Worm (Caenorhabditis elegans) whole organism, young adult: ENCODE measurements around the gene fbxb-42.

ENCODE experiments used
- B0261.1 ChIP-seq: sonication (generic microtip); optimal IDR thresholded peaks from 2 replicates; lab custom pipeline; 2016; ENCODE audit warnings: mild to moderate bottlenecking, missing genetic modification characterization, moderate library complexity, missing compliant biosample characterization
- F57A8.1 ChIP-seq: fragments of 200-800 bp; sonication (Bioruptor generic); optimal IDR thresholded peaks from 2 replicates; lab custom pipeline; 2018; ENCODE audit warnings: mild to moderate bottlenecking, missing genetic modification characterization, moderate library complexity, missing compliant biosample characterization
- F57C9.4 ChIP-seq: sonication (generic microtip); optimal IDR thresholded peaks from 2 replicates; lab custom pipeline; 2017; ENCODE audit warnings: mild to moderate bottlenecking, missing genetic modification characterization, missing compliant biosample characterization
- T07F8.4 ChIP-seq: sonication (generic microtip); optimal IDR thresholded peaks from 2 replicates; lab custom pipeline; 2016; ENCODE audit warnings: mild to moderate bottlenecking, missing genetic modification characterization, moderate library complexity, missing compliant biosample characterization
- Y67H2A.10 ChIP-seq: fragments of 200-800 bp; sonication (Bioruptor generic); conservative IDR thresholded peaks from 2 replicates; pipeline ENCODE4 v1.3.6; 2022; ENCODE audit warnings: missing genetic modification reagents, missing genetic modification characterization, missing compliant biosample characterization
- aptf-2 ChIP-seq: fragments of 200-800 bp; sonication (Bioruptor generic); conservative IDR thresholded peaks from 2 replicates; pipeline ENCODE4 v1.3.6; 2022; ENCODE audit warnings: missing genetic modification reagents, missing genetic modification characterization, missing compliant biosample characterization
- cebp-1 ChIP-seq, 2 experiments: fragments of 200-800 bp in 1 of 2; sonication (Bioruptor generic) in 1 of 2; sonication (generic microtip) in 1 of 2; IDR thresholded peaks in 1 of 2; optimal IDR thresholded peaks in 1 of 2; 2 replicates each; pipeline versions ENCODE4 v1.3.6 to Lab custom; 2017 to 2022; ENCODE audit warnings: missing compliant biosample characterization in 2 of 2, missing genetic modification characterization in 2 of 2, mild to moderate bottlenecking in 1 of 2, missing genetic modification reagents in 1 of 2, moderate library complexity in 1 of 2
- ceh-100 ChIP-seq: fragments of 200-800 bp; sonication (Bioruptor generic); IDR thresholded peaks from 2 replicates; pipeline ENCODE4 v1.3.6; 2022; ENCODE audit warnings: missing genetic modification reagents, missing genetic modification characterization, missing compliant biosample characterization
- ceh-91 ChIP-seq: fragments of 200-800 bp; sonication (Bioruptor generic); IDR thresholded peaks from 2 replicates; pipeline ENCODE4 v1.3.6; 2022; ENCODE audit warnings: missing genetic modification reagents, missing genetic modification characterization, missing compliant biosample characterization
- chd-7 ChIP-seq: sonication (generic microtip); optimal IDR thresholded peaks from 2 replicates; lab custom pipeline; 2016; ENCODE audit warnings: mild to moderate bottlenecking, missing genetic modification characterization, moderate library complexity, missing compliant biosample characterization
- dox-1 ChIP-seq: fragments of 200-800 bp; sonication (Bioruptor generic); IDR thresholded peaks from 2 replicates; pipeline ENCODE4 v1.3.6; 2022; ENCODE audit warnings: missing genetic modification reagents, missing genetic modification characterization, missing compliant biosample characterization
- egl-18 ChIP-seq: fragments of 200-800 bp; sonication (Bioruptor generic); IDR thresholded peaks from 2 replicates; pipeline ENCODE4 v1.3.6; 2022; ENCODE audit warnings: missing genetic modification reagents, missing genetic modification characterization, missing compliant biosample characterization
- ekl-4 ChIP-seq: fragments of 200-800 bp; sonication (Bioruptor generic); IDR thresholded peaks from 2 replicates; pipeline ENCODE4 v1.3.6; 2022; ENCODE audit warnings: missing genetic modification reagents, missing genetic modification characterization, missing compliant biosample characterization
- ets-4 ChIP-seq: fragments of 200-800 bp; sonication (Bioruptor generic); optimal IDR thresholded peaks from 2 replicates; lab custom pipeline; 2018; ENCODE audit warnings: mild to moderate bottlenecking, missing genetic modification characterization, missing compliant biosample characterization
- gei-17 ChIP-seq: fragments of 200-800 bp; sonication (Bioruptor generic); optimal IDR thresholded peaks from 2 replicates; lab custom pipeline; 2018; ENCODE audit warnings: mild to moderate bottlenecking, missing genetic modification characterization, missing compliant biosample characterization
- him-1 ChIP-seq: sonication (generic microtip); optimal IDR thresholded peaks from 2 replicates; lab custom pipeline; 2016; ENCODE audit warnings: missing genotype, missing genetic modification reagents, missing genetic modification characterization, missing compliant biosample characterization
- lag-1 ChIP-seq: fragments of 200-800 bp; sonication (Bioruptor generic); IDR thresholded peaks from 2 replicates; pipeline ENCODE4 v1.3.6; 2022; ENCODE audit warnings: missing genetic modification reagents, missing genetic modification characterization, missing compliant biosample characterization
- let-526 ChIP-seq: fragments of 200-800 bp; sonication (Bioruptor generic); IDR thresholded peaks from 2 replicates; pipeline ENCODE4 v1.3.6; 2022; ENCODE audit warnings: missing genetic modification reagents, missing genetic modification characterization, missing compliant biosample characterization
- lin-35 ChIP-seq, 3 experiments: fragments of 150-350 bp in 2 of 3; sonication (generic microtip) in 1 of 3; optimal IDR thresholded peaks; 2 replicates each; lab custom pipeline; 2014 to 2018; ENCODE audit warnings: missing biosample characterization in 3 of 3, missing genetic modification characterization in 3 of 3, missing genetic modification reagents in 3 of 3
- lir-1 ChIP-seq: fragments of 200-800 bp; sonication (Bioruptor generic); conservative IDR thresholded peaks from 2 replicates; pipeline ENCODE4 v1.3.6; 2022; ENCODE audit warnings: missing genetic modification reagents, missing genetic modification characterization, missing compliant biosample characterization
- madf-3 ChIP-seq: fragments of 200-800 bp; sonication (Bioruptor generic); IDR thresholded peaks from 2 replicates; pipeline ENCODE4 v1.3.6; 2022; ENCODE audit warnings: missing genetic modification reagents, missing genetic modification characterization, missing compliant biosample characterization
- nfya-2 ChIP-seq: fragments of 200-800 bp; sonication (Bioruptor generic); IDR thresholded peaks from 2 replicates; pipeline ENCODE4 v1.3.6; 2022; ENCODE audit warnings: missing genetic modification reagents, missing genetic modification characterization, missing compliant biosample characterization
- nhr-120 ChIP-seq: fragments of 200-800 bp; sonication (Bioruptor generic); IDR thresholded peaks from 2 replicates; pipeline ENCODE4 v1.3.6; 2022; ENCODE audit warnings: missing genetic modification characterization, missing compliant biosample characterization
- nhr-27 ChIP-seq: fragments of 200-800 bp; sonication (Bioruptor generic); optimal IDR thresholded peaks from 2 replicates; lab custom pipeline; 2018; ENCODE audit warnings: mild to moderate bottlenecking, missing genetic modification characterization, moderate library complexity, missing compliant biosample characterization
- nhr-80 ChIP-seq: sonication (generic microtip); optimal IDR thresholded peaks from 2 replicates; lab custom pipeline; 2016; ENCODE audit warnings: missing genetic modification characterization, missing compliant biosample characterization
- sea-2 ChIP-seq: fragments of 200-800 bp; sonication (Bioruptor generic); IDR thresholded peaks from 2 replicates; pipeline ENCODE4 v1.3.6; 2022; ENCODE audit warnings: missing genetic modification characterization, missing compliant biosample characterization
- tbx-9 ChIP-seq: sonication (generic microtip); optimal IDR thresholded peaks from 2 replicates; lab custom pipeline; 2016; ENCODE audit warnings: borderline replicate concordance, missing genetic modification characterization, inconsistent platforms, missing compliant biosample characterization
- tlf-1 ChIP-seq: fragments of 200-800 bp; sonication (Bioruptor generic); optimal IDR thresholded peaks from 2 replicates; lab custom pipeline; 2018; ENCODE audit warnings: mild to moderate bottlenecking, missing genetic modification characterization, missing compliant biosample characterization
- zfh-2 ChIP-seq: fragments of 200-800 bp; sonication (Bioruptor generic); conservative IDR thresholded peaks from 2 replicates; pipeline ENCODE4 v1.3.6; 2022; ENCODE audit warnings: missing genetic modification reagents, missing genetic modification characterization, missing compliant biosample characterization
- zim-3 ChIP-seq: sonication (generic microtip); optimal IDR thresholded peaks from 2 replicates; lab custom pipeline; 2017; ENCODE audit warnings: mild to moderate bottlenecking, missing genetic modification characterization, moderate library complexity, missing compliant biosample characterization
- ztf-18 ChIP-seq: sonication (generic microtip); optimal IDR thresholded peaks from 2 replicates; lab custom pipeline; 2016; ENCODE audit warnings: missing genotype, mild to moderate bottlenecking, missing genetic modification characterization, missing compliant biosample characterization
- ztf-22 ChIP-seq: fragments of 200-800 bp; sonication (Bioruptor generic); optimal IDR thresholded peaks from 2 replicates; lab custom pipeline; 2018; ENCODE audit warnings: mild to moderate bottlenecking, missing genetic modification characterization, moderate library complexity, missing compliant biosample characterization
- ztf-25 ChIP-seq: fragments of 200-800 bp; sonication (Bioruptor generic); IDR thresholded peaks from 2 replicates; pipeline ENCODE4 v1.3.6; 2022; ENCODE audit warnings: missing genetic modification reagents, missing genetic modification characterization, missing compliant biosample characterization

The fbxb-42 gene

ce11 chrII:1571032-1571431 is 33.6 kb downstream of the fbxb-42 start, which contains the start of gene fbxb-46:
Gene fbxb-46 (minus strand): TSS chrII:1571132.
- TF ChIP-seq zim-3 = no peak
- no peak for TF ChIP-seq madf-3 (GFP tag; lab: Robert Waterston, UW)
- no peak for TF ChIP-seq tbx-9 (tag; lab: Kevin White, UChicago)
- no peak for TF ChIP-seq T07F8.4 (tag; lab: Kevin White, UChicago)
- no peak for TF ChIP-seq B0261.1 (tag; lab: Kevin White, UChicago)
- TF ChIP-seq ekl-4 (GFP tag; lab: Robert Waterston, UW) = no peak
- no peak for TF ChIP-seq chd-7
- no peak for TF ChIP-seq ceh-100 (GFP tag; lab: Robert Waterston, UW)
- TF ChIP-seq lin-35 (GFP tag; optimal IDR thresholded peaks at IDR 0.05; lab: Kevin White, UChicago) = no peak
- TF ChIP-seq ztf-22 (GFP tag; lab: Kevin White, UChicago) = no peak
- TF ChIP-seq ztf-18 (tag; lab: Kevin White, UChicago) = no peak
- no peak for TF ChIP-seq ets-4 (GFP tag; lab: Kevin White, UChicago)
- TF ChIP-seq cebp-1 (GFP tag; IDR thresholded peaks at IDR 0.05; lab: Robert Waterston, UW) = no peak
- TF ChIP-seq cebp-1 (tag; optimal IDR thresholded peaks at IDR 0.05; lab: Kevin White, UChicago) = no peak
- no peak for TF ChIP-seq gei-17 (GFP tag; lab: Kevin White, UChicago)
- TF ChIP-seq zfh-2 (GFP tag; lab: Robert Waterston, UW) = no peak

DNA sequence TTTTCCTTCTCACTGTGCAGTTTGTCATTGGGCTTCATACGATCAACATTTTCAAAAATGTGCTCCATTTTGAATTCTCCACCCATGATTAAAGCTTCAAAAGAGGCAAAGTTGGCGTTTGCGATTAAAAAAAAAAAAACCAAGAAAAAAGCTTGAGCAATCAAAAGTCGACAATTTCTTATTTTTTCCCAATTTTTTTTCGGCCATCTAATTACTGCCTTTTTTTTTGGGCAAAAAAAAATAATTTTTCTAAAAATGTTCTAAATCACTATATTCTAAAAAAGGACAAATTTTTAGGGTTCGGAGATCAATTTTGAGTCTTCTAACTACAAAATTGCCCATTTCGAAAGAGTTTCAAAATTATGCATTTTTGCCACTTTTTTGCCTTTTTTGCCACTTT is 38.6 kb downstream of the fbxb-42 start, which contains the start of gene K05F6.10:
TSS of gene K05F6.10 (minus strand) at position 101 of the 400 bp plus-strand sequence.
- TF ChIP-seq F57C9.4 (tag; lab: Kevin White, UChicago) (no peak), dox-1 (GFP tag; lab: Robert Waterston, UW) (no peak), sea-2 (GFP tag; lab: Robert Waterston, UW) (no peak), him-1 (tag; lab: Kevin White, UChicago) (no peak), F57A8.1 (no peak), lir-1 (GFP tag; lab: Robert Waterston, UW) (no peak)

DNA sequence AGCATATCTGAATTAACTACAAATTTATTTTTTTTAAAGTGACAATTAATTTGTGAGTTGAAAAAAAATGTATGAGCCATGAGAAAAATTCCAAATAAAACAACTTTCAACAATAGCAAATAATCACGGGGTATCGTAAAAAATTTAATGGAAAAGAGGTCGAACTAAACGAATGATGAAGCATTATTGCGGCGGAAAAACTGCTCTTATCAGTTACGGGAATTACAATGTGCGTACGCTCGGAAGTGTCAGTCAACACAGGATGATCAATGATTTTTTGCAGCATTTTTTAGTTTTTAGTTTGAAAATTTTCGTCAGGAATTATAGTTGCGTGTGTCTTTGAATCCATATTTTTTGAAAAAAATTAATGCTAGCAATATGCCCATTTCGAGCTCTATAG is 39.4 kb downstream of the fbxb-42 start:
- no peak for TF ChIP-seq nhr-27 (tag; lab: Kevin White, UChicago)
- TF ChIP-seq dox-1 (GFP tag; lab: Robert Waterston, UW) = peak; percentile 38; the same call in 1 of the 2 replicates
- TF ChIP-seq egl-18 (GFP tag; lab: Robert Waterston, UW) = no peak
- TF ChIP-seq nfya-2 = no peak
- peak; percentile 72 for TF ChIP-seq nhr-80 (tag; lab: Kevin White, UChicago)
- TF ChIP-seq tlf-1 (GFP tag; lab: Kevin White, UChicago) = no peak
- TF ChIP-seq let-526 = no peak
- TF ChIP-seq ztf-22 (GFP tag; lab: Kevin White, UChicago) = no peak
- no peak for TF ChIP-seq Y67H2A.10
- no peak for TF ChIP-seq aptf-2 (GFP tag; lab: Robert Waterston, UW)

ce11 chrII:1579886-1580285 is 42.5 kb downstream of the fbxb-42 start, which contains the start of gene math-38:
Gene math-38 (minus strand): TSS chrII:1579986.
- TF ChIP-seq ceh-91 (no peak), lag-1 (no peak), nhr-80 (tag; lab: Kevin White, UChicago) (peak; percentile 22), ztf-25 (GFP tag; lab: Robert Waterston, UW) (no peak), nhr-120 (no peak), egl-18 (GFP tag; lab: Robert Waterston, UW) (no peak)
